Worm (Caenorhabditis elegans): ENCODE results near the gene cnx-1.

DNA sequence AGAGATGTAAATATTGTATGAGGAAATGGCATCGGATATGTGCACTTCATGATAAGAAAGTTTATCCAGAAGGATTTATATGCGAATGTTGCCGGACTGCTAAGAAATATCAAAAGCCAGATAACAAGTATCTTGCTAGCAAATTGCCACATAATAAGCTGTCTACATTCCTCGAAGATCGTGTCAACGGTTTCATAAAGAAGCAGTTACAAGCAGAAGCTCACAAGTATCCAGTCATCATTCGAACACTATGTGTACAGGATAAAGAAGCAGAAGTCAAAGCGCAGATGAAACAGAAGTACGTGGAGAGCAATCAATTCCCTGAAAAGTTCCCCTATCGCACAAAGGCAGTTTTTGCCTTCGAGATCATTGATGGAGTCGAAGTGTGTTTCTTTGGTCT lies 46.3 kb downstream of the cnx-1 start:
- no peak for TF ChIP-seq nhr-6 (tag; optimal IDR thresholded peaks at IDR 0.05)
- no peak for TF ChIP-seq nhr-11 (tag; optimal IDR thresholded peaks at IDR 0.05)
- TF ChIP-seq unc-39 (tag; optimal IDR thresholded peaks at IDR 0.05) = no peak
- TF ChIP-seq elt-3 (tag; optimal IDR thresholded peaks at IDR 0.05) = no peak
- TF ChIP-seq R02D3.7 (tag; optimal IDR thresholded peaks at IDR 0.05) = no peak
- TF ChIP-seq ceh-82 (tag; optimal IDR thresholded peaks at IDR 0.05) = no peak
